Worm (Caenorhabditis elegans) whole organism, L3 larva: ENCODE measurements around the gene Y48C3A.20.

Experiments
- R02D3.7 ChIP-seq: fragments of 150-350 bp; optimal IDR thresholded peaks from 2 replicates; lab custom pipeline; 2014; ENCODE audit warnings: missing biosample characterization, missing genetic modification characterization
- ZK546.5 ChIP-seq: sonication (generic microtip); optimal IDR thresholded peaks from 2 replicates; lab custom pipeline; 2017; ENCODE audit warnings: missing biosample characterization, missing genetic modification characterization
- aly-2 ChIP-seq: fragments of 150-350 bp; optimal IDR thresholded peaks from 2 replicates; lab custom pipeline; 2014; ENCODE audit warnings: missing biosample characterization, missing genetic modification characterization
- ama-1 ChIP-seq: fragments of 150-350 bp; optimal IDR thresholded peaks from 2 replicates; lab custom pipeline; 2018
- ceh-16 ChIP-seq: sonication (generic microtip); optimal IDR thresholded peaks from 2 replicates; lab custom pipeline; 2017; ENCODE audit warnings: missing biosample characterization, missing genetic modification characterization
- ceh-28 ChIP-seq: fragments of 150-350 bp; optimal IDR thresholded peaks from 2 replicates; lab custom pipeline; 2014; ENCODE audit warnings: missing biosample characterization, missing genetic modification reagents, missing genetic modification characterization
- ceh-82 ChIP-seq: fragments of 150-350 bp; optimal IDR thresholded peaks from 2 replicates; lab custom pipeline; 2014; ENCODE audit warnings: missing biosample characterization, missing genetic modification characterization
- ceh-9 ChIP-seq: sonication (generic microtip); optimal IDR thresholded peaks from 2 replicates; lab custom pipeline; 2018; ENCODE audit warnings: missing biosample characterization, missing genetic modification characterization
- egl-5 ChIP-seq: fragments of 150-350 bp; optimal IDR thresholded peaks from 2 replicates; lab custom pipeline; 2017; ENCODE audit warnings: missing biosample characterization, missing genetic modification reagents, missing genetic modification characterization, inconsistent platforms
- elt-1 ChIP-seq: fragments of 150-350 bp; optimal IDR thresholded peaks from 2 replicates; lab custom pipeline; 2014; ENCODE audit warnings: missing biosample characterization, missing genetic modification characterization
- elt-2 ChIP-seq: sonication (generic microtip); optimal IDR thresholded peaks from 2 replicates; lab custom pipeline; 2016; ENCODE audit warnings: missing genetic modification reagents, mild to moderate bottlenecking, missing genetic modification characterization, missing compliant biosample characterization
- eor-1 ChIP-seq, 2 experiments: fragments of 150-350 bp; optimal IDR thresholded peaks; 2 replicates each; lab custom pipeline; 2014 to 2018; ENCODE audit warnings: missing biosample characterization in 2 of 2, missing genetic modification characterization in 2 of 2
- fkh-10 ChIP-seq: sonication (generic microtip); optimal IDR thresholded peaks from 2 replicates; lab custom pipeline; 2017; ENCODE audit warnings: missing biosample characterization, missing genetic modification reagents, missing genetic modification characterization
- fkh-2 ChIP-seq: fragments of 150-350 bp; optimal IDR thresholded peaks from 2 replicates; lab custom pipeline; 2014; ENCODE audit warnings: missing biosample characterization, missing genetic modification reagents, missing genetic modification characterization
- fos-1 ChIP-seq: fragments of 150-350 bp; optimal IDR thresholded peaks from 2 replicates; lab custom pipeline; 2014; ENCODE audit warnings: missing biosample characterization, missing genetic modification characterization
- jun-1 ChIP-seq: fragments of 150-350 bp; optimal IDR thresholded peaks from 2 replicates; lab custom pipeline; 2014; ENCODE audit warnings: missing biosample characterization, missing genetic modification reagents, missing genetic modification characterization
- lin-39 ChIP-seq: fragments of 150-350 bp; optimal IDR thresholded peaks from 2 replicates; lab custom pipeline; 2018; ENCODE audit warnings: missing biosample characterization, missing genetic modification reagents, missing genetic modification characterization
- lsy-12 ChIP-seq: sonication (generic microtip); optimal IDR thresholded peaks from 2 replicates; lab custom pipeline; 2016; ENCODE audit warnings: mild to moderate bottlenecking, missing genetic modification characterization, missing compliant biosample characterization
- mdl-1 ChIP-seq: fragments of 150-350 bp; optimal IDR thresholded peaks from 2 replicates; lab custom pipeline; 2014; ENCODE audit warnings: missing biosample characterization, missing genetic modification characterization
- mml-1 ChIP-seq: fragments of 150-350 bp; sonication (generic microtip); optimal IDR thresholded peaks from 3 replicates; lab custom pipeline; 2014; ENCODE audit warnings: missing biosample characterization, missing genetic modification characterization
- nhr-11 ChIP-seq: fragments of 150-350 bp; optimal IDR thresholded peaks from 2 replicates; lab custom pipeline; 2014; ENCODE audit warnings: missing biosample characterization, missing genetic modification characterization
- nhr-12 ChIP-seq: fragments of 150-350 bp; optimal IDR thresholded peaks from 2 replicates; lab custom pipeline; 2014; ENCODE audit warnings: missing biosample characterization, missing genetic modification characterization
- nhr-23 ChIP-seq: fragments of 150-350 bp; optimal IDR thresholded peaks from 2 replicates; lab custom pipeline; 2014; ENCODE audit warnings: missing biosample characterization, missing genetic modification reagents, missing genetic modification characterization
- nhr-237 ChIP-seq: fragments of 150-350 bp; optimal IDR thresholded peaks from 2 replicates; lab custom pipeline; 2014; ENCODE audit warnings: missing biosample characterization, missing genetic modification characterization
- nhr-25 ChIP-seq: sonication (generic microtip); optimal IDR thresholded peaks from 2 replicates; lab custom pipeline; 2017; ENCODE audit warnings: missing biosample characterization, missing genetic modification characterization
- nhr-28 ChIP-seq: fragments of 150-350 bp; optimal IDR thresholded peaks from 2 replicates; lab custom pipeline; 2014; ENCODE audit warnings: missing biosample characterization, missing genetic modification characterization
- nhr-76 ChIP-seq: fragments of 150-350 bp; sonication (generic microtip); optimal IDR thresholded peaks from 5 replicates; lab custom pipeline; 2014; ENCODE audit warnings: missing biosample characterization, missing genetic modification characterization
- pqm-1 ChIP-seq: fragments of 150-350 bp; optimal IDR thresholded peaks from 2 replicates; lab custom pipeline; 2017; ENCODE audit warnings: missing biosample characterization, missing genetic modification characterization, inconsistent platforms
- sea-2 ChIP-seq: fragments of 150-350 bp; sonication (generic microtip); optimal IDR thresholded peaks from 4 replicates; lab custom pipeline; 2014; ENCODE audit warnings: missing biosample characterization, missing genetic modification reagents, missing genetic modification characterization
- tbx-2 ChIP-seq: sonication (generic microtip); optimal IDR thresholded peaks from 2 replicates; lab custom pipeline; 2016; ENCODE audit warnings: mild to moderate bottlenecking, missing genetic modification characterization, missing compliant biosample characterization
- unc-62 ChIP-seq: fragments of 150-350 bp; sonication (generic microtip); optimal IDR thresholded peaks from 4 replicates; lab custom pipeline; 2014; ENCODE audit warnings: missing biosample characterization, missing genetic modification reagents, missing genetic modification characterization
- zag-1 ChIP-seq: fragments of 150-350 bp; optimal IDR thresholded peaks from 2 replicates; lab custom pipeline; 2014; ENCODE audit warnings: missing biosample characterization, missing genetic modification characterization
- ztf-11 ChIP-seq: fragments of 150-350 bp; optimal IDR thresholded peaks from 2 replicates; lab custom pipeline; 2014; ENCODE audit warnings: missing biosample characterization, missing genetic modification characterization
- ztf-4 ChIP-seq: fragments of 150-350 bp; optimal IDR thresholded peaks from 2 replicates; lab custom pipeline; 2014; ENCODE audit warnings: missing biosample characterization, missing genetic modification characterization

The Y48C3A.20 gene

ce11 chrII:13401549-13401948 lies 32.1 kb downstream of the Y48C3A.20 start:
- TF ChIP-seq ceh-28 (tag; lab: Kevin White, UChicago) (no peak), aly-2 (no peak), mml-1 (tag; lab: Kevin White, UChicago) (no peak), unc-62 (no peak), nhr-25 (tag; lab: Kevin White, UChicago) (no peak), nhr-23 (no peak), elt-2 (tag; lab: Kevin White, UChicago) (no peak), pqm-1 (tag; lab: Kevin White, UChicago) (no peak), ztf-11 (tag; lab: Kevin White, UChicago) (no peak)

DNA sequence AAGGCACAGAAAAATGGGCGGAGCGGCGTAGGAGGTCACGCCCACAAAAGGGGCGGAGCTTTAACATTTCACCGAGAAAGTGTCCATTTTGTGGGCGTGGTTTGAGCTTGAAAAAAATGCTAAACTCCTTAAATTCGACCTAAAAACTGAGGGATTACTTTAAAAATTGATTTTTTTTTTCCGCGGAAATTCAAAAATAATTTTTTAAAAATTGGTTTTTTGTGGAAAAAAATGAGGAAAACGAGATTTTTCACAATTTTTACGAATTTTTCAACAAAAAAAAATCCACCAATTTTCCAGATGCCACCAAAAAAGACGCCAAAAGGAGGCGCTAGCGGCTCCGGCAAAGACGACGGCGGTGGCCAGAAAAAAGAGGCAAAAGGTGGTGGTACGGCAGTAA lies 33.3 kb downstream of the Y48C3A.20 start, which contains the start of gene pinn-4:
pinn-4 (plus strand) TSS at position 301 of the 400 bp plus-strand sequence.
- TF ChIP-seq sea-2 (GFP tag; lab: Kevin White, UChicago) (no peak), fos-1 (tag; lab: Kevin White, UChicago) (no peak), zag-1 (no peak), ceh-82 (tag; lab: Kevin White, UChicago) (no peak), nhr-76 (tag; lab: Kevin White, UChicago) (no peak), fkh-10 (GFP tag; lab: Kevin White, UChicago) (no peak), mml-1 (tag; lab: Kevin White, UChicago) (no peak), ZK546.5 (tag; lab: Kevin White, UChicago) (no peak), pqm-1 (tag; lab: Kevin White, UChicago) (no peak)

ce11 chrII:13405840-13406239 lies 36.4 kb downstream of the Y48C3A.20 start, which contains the start of gene efl-2:
efl-2 (plus strand) TSS chrII:13406140.
- TF ChIP-seq sea-2 (GFP tag; lab: Kevin White, UChicago) (no peak), ztf-11 (tag; lab: Kevin White, UChicago) (no peak), ama-1 (lab: Kevin White, UChicago) (no peak), nhr-28 (tag; lab: Kevin White, UChicago) (no peak), ceh-82 (tag; lab: Kevin White, UChicago) (no peak), egl-5 (tag; lab: Kevin White, UChicago) (no peak), nhr-25 (tag; lab: Kevin White, UChicago) (no peak)

ce11 chrII:13412335-13412734 lies 42.9 kb downstream of the Y48C3A.20 start, which contains the start of gene Y48C3A.18:
Y48C3A.18 (plus strand) TSS chrII:13412635.
- TF ChIP-seq R02D3.7 (tag; lab: Kevin White, UChicago) (no peak), elt-1 (tag; lab: Kevin White, UChicago) (no peak), ceh-16 (tag; lab: Kevin White, UChicago) (no peak), nhr-11 (tag; lab: Kevin White, UChicago) (no peak), pqm-1 (tag; lab: Kevin White, UChicago) (no peak), nhr-23 (no peak)

DNA sequence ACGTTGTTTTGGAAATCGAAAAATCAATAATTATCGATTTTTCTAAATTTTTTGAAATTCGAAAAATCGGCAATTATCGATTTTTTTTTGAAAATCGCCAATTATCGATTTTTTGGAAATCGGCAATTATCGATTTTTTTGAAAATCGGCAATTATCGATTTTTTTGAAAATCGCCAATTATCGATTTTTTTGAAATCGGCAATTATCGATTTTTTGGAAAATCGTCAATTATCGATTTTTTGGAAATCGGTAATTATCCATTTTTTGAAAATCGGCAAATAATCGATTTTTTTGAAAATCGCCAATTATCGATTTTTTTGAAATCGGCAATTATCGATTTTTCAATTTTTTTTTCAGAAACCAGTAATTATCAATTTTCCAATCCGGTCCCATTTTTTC lies 44.7 kb downstream of the Y48C3A.20 start:
- TF ChIP-seq ztf-4 (no peak), jun-1 (tag; lab: Kevin White, UChicago) (no peak), nhr-28 (tag; lab: Kevin White, UChicago) (no peak), nhr-237 (tag; lab: Kevin White, UChicago) (no peak), ama-1 (lab: Kevin White, UChicago) (no peak), ceh-28 (tag; lab: Kevin White, UChicago) (peak; percentile 100)

DNA sequence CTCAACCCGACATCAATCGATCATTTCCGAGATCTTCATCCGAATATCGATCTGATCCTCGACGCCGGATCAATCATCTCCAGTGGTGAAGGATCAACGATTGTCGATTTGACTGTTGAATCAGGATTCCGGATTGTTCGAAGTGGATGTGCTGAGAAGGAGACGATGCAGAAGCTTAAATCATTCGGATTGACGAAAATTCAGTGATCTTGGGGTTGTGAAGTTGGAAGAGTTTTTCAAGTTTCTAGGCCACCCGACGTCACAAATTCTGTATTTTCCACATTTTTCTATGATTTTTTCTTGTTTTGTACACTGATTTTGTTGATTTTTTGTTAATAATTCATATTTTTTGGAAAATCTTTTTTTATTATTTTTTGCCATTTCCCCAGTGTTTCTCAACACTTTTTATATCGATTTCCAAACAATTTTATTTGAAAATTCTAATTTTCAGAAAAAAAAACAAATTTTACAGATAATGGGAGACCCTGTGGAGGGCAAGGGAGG lies 45.2 kb downstream of the Y48C3A.20 start, which contains the start of gene Y48E1C.1:
Y48E1C.1 (plus strand) TSS at position 454 of the 504 bp plus-strand sequence.
- TF ChIP-seq ama-1 (lab: Kevin White, UChicago): no peak
- TF ChIP-seq nhr-12 (tag; lab: Kevin White, UChicago): no peak
- TF ChIP-seq eor-1 (tag; optimal IDR thresholded peaks at IDR 0.05; lab: Kevin White, UChicago): no peak
- no peak for TF ChIP-seq lin-39 (tag; lab: Kevin White, UChicago)
- TF ChIP-seq, all 47 proteins: peak for 0

DNA sequence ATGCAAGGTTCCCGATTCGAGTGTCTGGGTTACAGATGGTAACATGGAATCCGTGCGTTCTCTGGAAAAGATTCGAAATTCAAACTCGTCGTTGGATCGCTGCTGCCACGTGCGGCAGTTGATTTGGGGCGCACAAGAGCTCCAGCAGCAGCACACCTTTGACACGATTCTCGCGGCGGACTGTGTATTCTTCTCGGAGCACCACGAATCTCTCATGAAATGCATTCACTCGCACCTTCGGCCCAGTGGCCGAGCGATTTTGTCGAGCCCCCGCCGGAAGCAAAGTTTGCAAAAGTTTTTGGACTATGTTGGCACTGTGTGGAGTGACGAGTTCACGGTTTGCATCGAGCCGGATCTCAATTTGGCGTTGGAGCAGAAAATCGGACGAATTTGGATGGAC lies 47.1 kb downstream of the Y48C3A.20 start:
- TF ChIP-seq fos-1 (tag; lab: Kevin White, UChicago) (no peak), nhr-12 (tag; lab: Kevin White, UChicago) (no peak), mdl-1 (tag; lab: Kevin White, UChicago) (no peak), lsy-12 (tag; lab: Kevin White, UChicago) (no peak), fkh-2 (tag; lab: Kevin White, UChicago) (no peak), ceh-9 (tag; lab: Kevin White, UChicago) (no peak), tbx-2 (tag; lab: Kevin White, UChicago) (no peak)
